Fruit fly (Drosophila melanogaster): ENCODE data around the gene subdued.

Gene subdued

DNA sequence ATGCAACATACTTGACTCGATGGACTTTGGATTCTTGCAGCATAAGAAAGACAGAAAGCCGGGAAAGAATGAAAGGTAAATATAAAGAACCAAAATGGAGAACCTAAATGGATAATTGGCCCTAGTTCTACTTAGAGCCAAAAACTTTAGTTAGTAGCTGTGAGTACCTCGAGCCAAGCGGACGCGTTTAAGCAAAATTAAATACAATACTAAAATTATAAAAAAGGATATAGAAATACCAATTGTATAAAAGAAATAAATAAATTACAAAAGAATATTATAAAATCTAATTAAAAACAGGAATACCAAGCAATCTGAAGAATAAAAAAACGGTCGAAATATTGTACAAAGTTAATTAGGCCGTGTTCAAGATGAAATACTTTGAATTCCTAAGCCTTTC is 7.9 kb downstream of the subdued start, which contains the start of gene CG34138:
Gene CG34138 (plus strand): TSS at position 301 of the 400 bp plus-strand sequence.
- TF ChIP-seq CG32264 (GFP tag; optimal IDR thresholded peaks at IDR 0.05) (no peak), OdsH (GFP tag; optimal IDR thresholded peaks at IDR 0.05) (no peak), ey (GFP tag; optimal IDR thresholded peaks at IDR 0.05) (no peak), Hnf4 (GFP tag; optimal IDR thresholded peaks at IDR 0.05) (no peak), foxo (GFP tag; optimal IDR thresholded peaks at IDR 0.05) (no peak), Mio (GFP tag; optimal IDR thresholded peaks at IDR 0.05) (no peak), fru (GFP tag; optimal IDR thresholded peaks at IDR 0.05) (no peak), dl (GFP tag; optimal IDR thresholded peaks at IDR 0.05; ENCODE audit: insufficient read depth in 1 of 2, partially characterized antibody in 2 of 2) (no peak), jim (GFP tag; optimal IDR thresholded peaks at IDR 0.05) (no peak), Sp1 (GFP tag; optimal IDR thresholded peaks at IDR 0.05) (no peak), CG9705 (GFP tag; optimal IDR thresholded peaks at IDR 0.05) (no peak), usp (GFP tag; optimal IDR thresholded peaks at IDR 0.05) (no peak)

DNA sequence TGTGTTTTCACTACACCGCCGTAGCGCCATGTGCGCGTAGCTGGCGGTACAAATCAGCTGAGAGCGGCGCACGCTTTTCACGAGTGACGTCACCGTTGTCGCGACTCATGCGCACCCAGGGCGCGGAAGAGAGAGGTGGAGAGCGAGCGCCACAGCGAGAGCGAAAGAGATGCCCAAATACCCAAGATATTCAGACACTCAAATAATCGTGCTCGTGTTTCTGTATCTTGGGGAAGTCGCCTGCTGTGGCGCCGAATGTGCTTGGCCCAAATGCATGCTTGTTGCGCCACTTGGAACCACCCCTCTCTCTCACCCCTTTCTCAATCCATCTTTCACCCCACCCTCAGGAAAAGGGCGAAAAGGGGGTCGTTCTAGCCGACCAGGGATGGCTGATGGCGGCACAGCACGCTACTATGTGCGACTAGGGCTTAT is 9.8 kb downstream of the subdued start, which contains the start of gene CG6231:
Gene CG6231 (minus strand): TSS at position 34 of the 432 bp plus-strand sequence.
- TF ChIP-seq woc (GFP tag; optimal IDR thresholded peaks at IDR 0.05) = no peak
- TF ChIP-seq sv (GFP tag; optimal IDR thresholded peaks at IDR 0.05) = no peak
- TF ChIP-seq GATAd (GFP tag; optimal IDR thresholded peaks at IDR 0.05) = no peak
- TF ChIP-seq usp (GFP tag; optimal IDR thresholded peaks at IDR 0.05) = no peak
- TF ChIP-seq Dif (GFP tag; optimal IDR thresholded peaks at IDR 0.05; ENCODE audit: partially characterized antibody) = peak; percentile 63
- no peak for TF ChIP-seq jim (GFP tag; optimal IDR thresholded peaks at IDR 0.05)
- peak; percentile 34 for TF ChIP-seq h (GFP tag; optimal IDR thresholded peaks at IDR 0.05)
- TF ChIP-seq Hnf4 (GFP tag; optimal IDR thresholded peaks at IDR 0.05) = no peak
- TF ChIP-seq dl (GFP tag; optimal IDR thresholded peaks at IDR 0.05; ENCODE audit: insufficient read depth in 1 of 2, partially characterized antibody in 2 of 2) = peak; percentile 11 to 26
- peak; percentile 44 for TF ChIP-seq Vsx2 (GFP tag; optimal IDR thresholded peaks at IDR 0.05; ENCODE audit: partially characterized antibody)

DNA sequence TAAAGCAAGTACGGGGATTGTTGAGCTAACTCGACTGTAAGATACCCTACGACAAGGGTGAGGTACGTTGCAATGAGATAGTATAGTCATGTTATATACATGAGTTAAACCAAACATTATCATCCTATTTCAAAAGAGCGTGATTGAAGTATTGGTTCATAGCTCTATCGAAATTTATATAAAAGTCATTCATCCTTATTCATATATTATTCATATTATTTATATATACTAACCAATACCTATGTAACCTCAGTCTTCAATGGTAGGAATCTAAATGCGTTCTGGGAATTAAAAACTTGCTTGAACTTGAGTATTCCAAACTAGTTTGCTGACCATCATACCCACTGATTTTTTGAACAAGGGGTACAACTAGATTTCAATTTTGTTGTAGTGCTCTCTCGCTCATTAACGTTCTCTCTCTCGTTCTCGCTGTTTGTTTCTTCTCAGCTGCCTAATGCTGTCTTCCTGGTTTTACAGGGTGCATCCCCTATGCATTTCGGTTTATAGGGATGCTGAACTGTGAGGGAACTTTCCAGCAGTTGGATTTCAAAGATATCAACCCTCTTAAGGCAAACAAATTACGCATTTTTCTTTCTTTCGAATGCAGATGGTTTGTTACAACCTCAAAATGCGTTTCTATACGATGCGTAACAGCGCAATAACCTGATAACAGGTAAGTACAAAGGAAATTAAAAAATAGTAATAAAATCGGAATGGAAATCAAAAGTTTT is 14.6 kb downstream of the subdued start:
- TF ChIP-seq pan (optimal IDR thresholded peaks at IDR 0.05) (peak; percentile 26), Hr78 (GFP tag; optimal IDR thresholded peaks at IDR 0.05) (no peak)

DNA sequence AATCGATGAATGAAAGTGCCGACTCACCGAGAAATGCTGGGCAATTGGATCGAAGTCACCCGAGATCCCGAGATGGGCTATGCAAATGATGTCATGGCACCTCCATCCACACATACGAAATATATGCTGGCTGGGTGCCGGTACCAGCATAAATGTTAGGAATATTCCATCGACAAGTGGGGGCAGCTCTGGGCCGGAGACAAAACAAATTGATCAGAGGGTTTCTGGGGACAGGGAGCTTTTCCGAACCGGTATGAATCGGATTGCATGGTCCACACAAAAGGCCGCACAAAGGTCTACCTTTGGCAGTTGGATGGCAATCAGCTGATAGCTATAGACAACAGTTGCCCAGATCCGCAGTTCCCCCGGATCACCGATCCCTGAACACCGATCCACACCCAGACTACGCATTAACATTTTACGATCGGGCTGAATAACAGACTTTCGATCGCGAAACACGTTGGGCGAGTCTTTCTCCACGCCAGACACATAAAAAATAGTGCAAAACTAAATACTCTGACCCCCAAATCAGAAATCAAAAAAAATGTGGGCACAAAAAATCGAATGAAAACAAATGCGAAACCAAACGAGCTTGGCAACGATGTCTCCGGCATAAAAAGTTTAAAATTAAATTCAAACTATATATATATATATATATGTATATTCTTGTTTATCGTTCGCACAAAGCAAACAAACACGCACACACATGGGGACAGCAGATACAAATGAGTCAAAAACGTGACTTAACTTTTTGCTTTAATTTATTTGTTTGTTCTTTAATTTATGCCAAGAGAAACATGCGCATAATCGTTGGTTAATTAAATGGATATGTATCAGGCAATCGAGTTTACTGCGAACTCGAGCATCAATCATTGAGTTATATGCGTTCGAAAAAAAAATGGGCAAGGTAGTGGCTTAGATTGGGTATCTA is 17.0 kb downstream of the subdued start:
- TF ChIP-seq CG32264 (GFP tag; optimal IDR thresholded peaks at IDR 0.05) (no peak), br (GFP tag; optimal IDR thresholded peaks at IDR 0.05) (no peak), pan (optimal IDR thresholded peaks at IDR 0.05) (no peak), sv (GFP tag; optimal IDR thresholded peaks at IDR 0.05) (no peak), tai (GFP tag; optimal IDR thresholded peaks at IDR 0.05) (no peak), woc (GFP tag; optimal IDR thresholded peaks at IDR 0.05) (no peak), CG9705 (GFP tag; optimal IDR thresholded peaks at IDR 0.05) (no peak), dl (GFP tag; optimal IDR thresholded peaks at IDR 0.05; ENCODE audit: insufficient read depth in 1 of 2, partially characterized antibody in 2 of 2) (no peak), Sp1 (GFP tag; optimal IDR thresholded peaks at IDR 0.05) (no peak), psq (GFP tag; optimal IDR thresholded peaks at IDR 0.05) (no peak), Hr78 (GFP tag; optimal IDR thresholded peaks at IDR 0.05) (no peak), dmrt93B (GFP tag; optimal IDR thresholded peaks at IDR 0.05) (no peak), Abd-B (GFP tag; optimal IDR thresholded peaks at IDR 0.05) (no peak), Myc (optimal IDR thresholded peaks at IDR 0.05) (no peak), sage (GFP tag; optimal IDR thresholded peaks at IDR 0.05) (no peak), dsf (GFP tag; optimal IDR thresholded peaks at IDR 0.05; ENCODE audit: borderline replicate concordance) (no peak)

DNA sequence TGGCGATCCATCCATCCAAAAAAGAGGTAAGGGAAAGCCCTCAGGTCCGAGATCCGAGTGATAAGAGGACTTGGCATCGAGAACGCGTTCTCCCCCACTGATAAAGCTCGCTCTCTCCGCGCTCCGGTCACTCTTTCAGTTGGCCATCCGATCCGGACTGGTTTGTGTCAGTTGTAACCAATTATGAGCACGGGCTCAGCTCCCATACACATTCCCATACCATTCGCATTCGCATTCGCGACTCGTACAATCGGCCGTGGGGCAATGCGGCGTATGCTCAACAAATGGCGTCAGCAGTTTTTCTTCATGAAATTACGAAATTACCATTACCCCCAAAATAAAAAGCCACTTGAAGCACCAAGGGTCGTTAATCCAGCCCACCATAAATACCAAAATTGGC is 18.0 kb downstream of the subdued start:
- peak; percentile 19 for TF ChIP-seq Dif (GFP tag; optimal IDR thresholded peaks at IDR 0.05; ENCODE audit: partially characterized antibody)
- TF ChIP-seq usp (GFP tag; optimal IDR thresholded peaks at IDR 0.05) = no peak
